Fruit fly (Drosophila melanogaster) whole organism, embryonic: ENCODE results near the gene Ir92a.

Experiments
- B-H1 ChIP-seq: fragments of 200-800 bp; sonication (Bioruptor generic); IDR thresholded peaks from 3 replicates; pipeline ENCODE4 v1.3.6; 2022; ENCODE audit warnings: missing biosample characterization, missing genetic modification characterization
- CG10543 ChIP-seq: fragments of 200-800 bp; sonication (Bioruptor generic); optimal IDR thresholded peaks from 3 replicates; lab custom pipeline; 2017; ENCODE audit warnings: missing biosample characterization, mild to moderate bottlenecking, missing genetic modification characterization, moderate library complexity
- CG10654 ChIP-seq: fragments of 200-800 bp; sonication (Bioruptor generic); optimal IDR thresholded peaks from 2 replicates; lab custom pipeline; 2016; ENCODE audit warnings: missing biosample characterization, missing genetic modification characterization
- CG11093 ChIP-seq: fragments of 200-800 bp; sonication (Bioruptor generic); IDR thresholded peaks from 3 replicates; pipeline ENCODE4 v1.3.6; 2022; ENCODE audit warnings: missing biosample characterization, missing genetic modification characterization
- CG11560 ChIP-seq: fragments of 200-800 bp; sonication (Bioruptor generic); IDR thresholded peaks from 3 replicates; pipeline ENCODE4 v1.3.6; 2022; ENCODE audit warnings: missing biosample characterization, missing genetic modification characterization
- CG12391 ChIP-seq: fragments of 200-800 bp; sonication (Bioruptor generic); optimal IDR thresholded peaks from 3 replicates; lab custom pipeline; 2018; ENCODE audit warnings: missing biosample characterization, mild to moderate bottlenecking, missing genetic modification characterization, moderate library complexity
- CG13296 ChIP-seq: fragments of 200-800 bp; sonication (Bioruptor generic); optimal IDR thresholded peaks from 3 replicates; lab custom pipeline; 2018; ENCODE audit warnings: missing biosample characterization, mild to moderate bottlenecking, missing genetic modification characterization
- CG14860 ChIP-seq: fragments of 200-800 bp; sonication (Bioruptor generic); IDR thresholded peaks from 3 replicates; pipeline ENCODE4 v1.3.6; 2022; ENCODE audit warnings: missing biosample characterization, missing genetic modification characterization; ENCODE audit not compliant: partially characterized antibody
- CG15269 ChIP-seq: fragments of 200-800 bp; sonication (Bioruptor generic); optimal IDR thresholded peaks from 2 replicates; lab custom pipeline; 2018; ENCODE audit warnings: missing biosample characterization, mild to moderate bottlenecking, missing genetic modification characterization, moderate library complexity
- CG15696 ChIP-seq: fragments of 200-800 bp; sonication (Bioruptor generic); optimal IDR thresholded peaks from 2 replicates; lab custom pipeline; 2019; ENCODE audit warnings: missing biosample characterization, mild to moderate bottlenecking, missing genetic modification characterization, moderate library complexity
- CG17361 ChIP-seq: fragments of 200-800 bp; sonication (Bioruptor generic); IDR thresholded peaks from 3 replicates; pipeline ENCODE4 v1.3.6; 2022; ENCODE audit warnings: missing biosample characterization, missing genetic modification characterization
- CG17385 ChIP-seq: fragments of 200-800 bp; sonication (Bioruptor generic); optimal IDR thresholded peaks from 3 replicates; lab custom pipeline; 2018; ENCODE audit warnings: missing biosample characterization, mild to moderate bottlenecking, missing genetic modification characterization
- CG1832 ChIP-seq: fragments of 200-800 bp; sonication (Bioruptor generic); optimal IDR thresholded peaks from 2 replicates; lab custom pipeline; 2017; ENCODE audit warnings: missing biosample characterization, mild to moderate bottlenecking, missing genetic modification characterization, inconsistent platforms
- CG2116 ChIP-seq: fragments of 200-800 bp; sonication (Bioruptor generic); optimal IDR thresholded peaks from 3 replicates; lab custom pipeline; 2018; ENCODE audit warnings: missing biosample characterization, mild to moderate bottlenecking, missing genetic modification characterization
- CG32532 ChIP-seq: fragments of 200-800 bp; sonication (Bioruptor generic); IDR thresholded peaks from 2 replicates; pipeline ENCODE4 v1.3.6; 2022; ENCODE audit warnings: missing biosample characterization, missing genetic modification characterization
- CG32767 ChIP-seq: fragments of 200-800 bp; sonication (Bioruptor generic); IDR thresholded peaks from 2 replicates; pipeline ENCODE4 v1.3.6; 2022; ENCODE audit warnings: missing biosample characterization, missing genetic modification characterization
- CG3407 ChIP-seq: fragments of 200-800 bp; sonication (Bioruptor generic); optimal IDR thresholded peaks from 2 replicates; lab custom pipeline; 2018; ENCODE audit warnings: missing biosample characterization, mild to moderate bottlenecking, missing genetic modification characterization
- CG34376 ChIP-seq: fragments of 200-800 bp; sonication (Bioruptor generic); optimal IDR thresholded peaks from 2 replicates; lab custom pipeline; 2018; ENCODE audit warnings: missing biosample characterization, mild to moderate bottlenecking, missing genetic modification characterization
- CG6272 ChIP-seq: fragments of 200-800 bp; sonication (Bioruptor generic); IDR thresholded peaks from 2 replicates; pipeline ENCODE4 v1.3.6; 2022; ENCODE audit warnings: missing biosample characterization, missing genetic modification characterization
- CkIIα-i1 ChIP-seq: fragments of 200-800 bp; sonication (Bioruptor generic); IDR thresholded peaks from 2 replicates; pipeline ENCODE4 v1.3.6; 2022; ENCODE audit warnings: missing biosample characterization, missing genetic modification characterization
- D ChIP-seq, 2 experiments: fragments of 200-800 bp in 1 of 2; fragments of >200 bp in 1 of 2; sonication (Bioruptor generic) in 1 of 2; optimal IDR thresholded peaks; 2 replicates in 1 of 2; 3 replicates in 1 of 2; lab custom pipeline; 2017; ENCODE audit warnings: mild to moderate bottlenecking in 1 of 2, missing biosample characterization in 1 of 2, missing genetic modification characterization in 1 of 2, missing genetic modification reagents in 1 of 2
- Dek ChIP-seq: fragments of 200-800 bp; sonication (Bioruptor generic); optimal IDR thresholded peaks from 3 replicates; lab custom pipeline; 2019; ENCODE audit warnings: missing biosample characterization, mild to moderate bottlenecking, missing genetic modification characterization, moderate library complexity
- Dp ChIP-seq: fragments of 200-800 bp; sonication (Bioruptor generic); optimal IDR thresholded peaks from 2 replicates; lab custom pipeline; 2018; ENCODE audit warnings: missing biosample characterization, mild to moderate bottlenecking, missing genetic modification characterization, moderate library complexity
- Gug ChIP-seq: fragments of 200-800 bp; sonication (Bioruptor generic); IDR thresholded peaks from 4 replicates; pipeline ENCODE4 v1.3.6; 2022; ENCODE audit warnings: missing biosample characterization, missing genetic modification characterization
- Hmx ChIP-seq: fragments of 200-800 bp; sonication (Bioruptor generic); optimal IDR thresholded peaks from 2 replicates; lab custom pipeline; 2016; ENCODE audit warnings: missing biosample characterization, missing genetic modification characterization
- Jarid2 ChIP-seq: fragments of 200-800 bp; sonication (Bioruptor generic); optimal IDR thresholded peaks from 3 replicates; lab custom pipeline; 2017; ENCODE audit warnings: mild to moderate bottlenecking, missing biosample characterization, missing genetic modification reagents, missing genetic modification characterization
- Lim3 ChIP-seq: fragments of 200-800 bp; sonication (Bioruptor generic); IDR thresholded peaks from 2 replicates; pipeline ENCODE4 v1.3.6; 2022; ENCODE audit warnings: missing biosample characterization, missing genetic modification characterization
- Mrtf ChIP-seq: fragments of 200-800 bp; sonication (Bioruptor generic); IDR thresholded peaks from 3 replicates; pipeline ENCODE4 v1.3.6; 2022; ENCODE audit warnings: missing biosample characterization, missing genetic modification characterization
- NK7.1 ChIP-seq: fragments of 200-800 bp; sonication (Bioruptor generic); optimal IDR thresholded peaks from 3 replicates; lab custom pipeline; 2016; ENCODE audit warnings: missing biosample characterization, missing genetic modification characterization
- Nf-YC ChIP-seq: fragments of 200-800 bp; optimal IDR thresholded peaks from 3 replicates; lab custom pipeline; 2019; ENCODE audit warnings: missing biosample characterization, mild to moderate bottlenecking, missing genetic modification characterization, moderate library complexity
- Rx ChIP-seq: fragments of 200-800 bp; sonication (Bioruptor generic); IDR thresholded peaks from 2 replicates; pipeline ENCODE4 v1.3.6; 2022; ENCODE audit warnings: missing biosample characterization, missing genetic modification characterization
- Usf ChIP-seq: fragments of 200-800 bp; sonication (Bioruptor generic); optimal IDR thresholded peaks from 2 replicates; lab custom pipeline; 2017; ENCODE audit warnings: missing genotype, missing biosample characterization, missing genetic modification characterization
- Xbp1 ChIP-seq: fragments of 200-800 bp; sonication (Bioruptor generic); optimal IDR thresholded peaks from 3 replicates; lab custom pipeline; 2016; ENCODE audit warnings: missing biosample characterization, mild to moderate bottlenecking, missing genetic modification characterization
- br ChIP-seq: fragments of >200 bp; optimal IDR thresholded peaks from 2 replicates; lab custom pipeline; 2017
- caup ChIP-seq: fragments of 200-800 bp; sonication (Bioruptor generic); optimal IDR thresholded peaks from 3 replicates; lab custom pipeline; 2017; ENCODE audit warnings: missing biosample characterization, mild to moderate bottlenecking, missing genetic modification characterization, moderate library complexity; ENCODE audit not compliant: severe bottlenecking
- fu2 ChIP-seq: fragments of 200-800 bp; sonication (Bioruptor generic); optimal IDR thresholded peaks from 2 replicates; lab custom pipeline; 2016; ENCODE audit warnings: missing biosample characterization, missing genetic modification characterization
- gce ChIP-seq: fragments of 200-800 bp; sonication (Bioruptor generic); IDR thresholded peaks from 3 replicates; pipeline ENCODE4 v1.3.6; 2022; ENCODE audit warnings: missing biosample characterization, missing genetic modification characterization
- grau ChIP-seq: fragments of 200-800 bp; optimal IDR thresholded peaks from 3 replicates; lab custom pipeline; 2019; ENCODE audit warnings: missing biosample characterization, mild to moderate bottlenecking, missing genetic modification characterization, moderate library complexity
- hth ChIP-seq: fragments of >200 bp; optimal IDR thresholded peaks from 2 replicates; lab custom pipeline; 2017; ENCODE audit warnings: inconsistent platforms
- insv ChIP-seq, 2 experiments: fragments of 200-800 bp; sonication (Bioruptor generic); optimal IDR thresholded peaks; 3 replicates each; lab custom pipeline; 2016 to 2018; ENCODE audit warnings: missing biosample characterization in 2 of 2, missing genetic modification characterization in 2 of 2
- jigr1 ChIP-seq: fragments of 200-800 bp; sonication (Bioruptor generic); IDR thresholded peaks from 3 replicates; pipeline ENCODE4 v1.3.6; 2022; ENCODE audit warnings: missing biosample characterization, missing genetic modification characterization
- ken ChIP-seq: fragments of 200-800 bp; sonication (Bioruptor generic); IDR thresholded peaks from 3 replicates; pipeline ENCODE4 v1.3.6; 2022; ENCODE audit warnings: missing biosample characterization, missing genetic modification characterization
- klu ChIP-seq: fragments of 200-800 bp; sonication (Bioruptor generic); IDR thresholded peaks from 2 replicates; pipeline ENCODE4 v1.3.6; 2022; ENCODE audit warnings: missing biosample characterization, missing genetic modification characterization
- pan ChIP-seq, 4 experiments: fragments of >200 bp in 3 of 4; fragments of 200-800 bp in 1 of 4; sonication (Bioruptor generic) in 1 of 4; optimal IDR thresholded peaks in 3 of 4; IDR thresholded peaks in 1 of 4; 2 replicates each; pipeline versions ENCODE4 v1.3.6 to Lab custom; 2017 to 2022; ENCODE audit warnings: missing biosample characterization in 2 of 4, missing genetic modification characterization in 2 of 4, mixed read lengths in 1 of 4
- run ChIP-seq: fragments of 200-800 bp; sonication (Bioruptor generic); optimal IDR thresholded peaks from 3 replicates; lab custom pipeline; 2018; ENCODE audit warnings: missing biosample characterization, mild to moderate bottlenecking, missing genetic modification characterization
- sim ChIP-seq: fragments of 200-800 bp; sonication (Bioruptor generic); IDR thresholded peaks from 2 replicates; pipeline ENCODE4 v1.3.6; 2022; ENCODE audit warnings: missing biosample characterization, missing genetic modification characterization
- sob ChIP-seq: fragments of 200-800 bp; sonication (Bioruptor generic); IDR thresholded peaks from 2 replicates; pipeline ENCODE4 v1.3.6; 2022; ENCODE audit warnings: missing biosample characterization, missing genetic modification characterization
- sqz ChIP-seq: fragments of 200-800 bp; sonication (Bioruptor generic); optimal IDR thresholded peaks from 3 replicates; lab custom pipeline; 2018; ENCODE audit warnings: missing biosample characterization, mild to moderate bottlenecking, missing genetic modification characterization
- tin ChIP-seq: fragments of 200-800 bp; sonication (Bioruptor generic); optimal IDR thresholded peaks from 3 replicates; lab custom pipeline; 2016; ENCODE audit warnings: missing biosample characterization, missing genetic modification characterization

Gene Ir92a

dm6 chr3R:20292030-20292879 lies 46.5 kb upstream of the Ir92a start (continued):
- TF ChIP-seq CG13296 (GFP tag; lab: Kevin White, UChicago), result no peak
- TF ChIP-seq CG2116 (GFP tag; lab: Kevin White, UChicago), result peak; percentile 40
- no peak for TF ChIP-seq B-H1
- no peak for TF ChIP-seq sob
- no peak for TF ChIP-seq br (lab: Kevin White, UChicago)
- peak; percentile 24 for TF ChIP-seq CG10654 (GFP tag; lab: Kevin White, UChicago)
- TF ChIP-seq CG34376 (GFP tag; lab: Kevin White, UChicago), result no peak
- TF ChIP-seq CG14860, result no peak
- no peak for TF ChIP-seq CG6272 (GFP tag; lab: Robert Waterston, UW)
- no peak for TF ChIP-seq grau (tag; lab: Kevin White, UChicago)
- peak; percentile 94 for TF ChIP-seq CG17361 (GFP tag; lab: Robert Waterston, UW)
- no peak for TF ChIP-seq sim (GFP tag; lab: Robert Waterston, UW)
- TF ChIP-seq pan (optimal IDR thresholded peaks at IDR 0.05; lab: Kevin White, UChicago), result no peak
- TF ChIP-seq pan (GFP tag; optimal IDR thresholded peaks at IDR 0.05 in 1 of 2, IDR thresholded peaks at IDR 0.05 in 1 of 2), result no peak
- no peak for TF ChIP-seq Jarid2 (GFP tag; lab: Kevin White, UChicago)
- TF ChIP-seq tin (GFP tag; lab: Kevin White, UChicago), result peak; percentile 64
- no peak for TF ChIP-seq CG11560 (tag; lab: Robert Waterston, UW)
- peak; percentile 26; the same call in 1 of the 4 replicates for TF ChIP-seq Gug
- TF ChIP-seq sqz (GFP tag; lab: Kevin White, UChicago), result no peak
- no peak for TF ChIP-seq CG10543 (GFP tag; lab: Kevin White, UChicago)
- TF ChIP-seq CG12391 (tag; lab: Kevin White, UChicago), result peak; percentile 69
- TF ChIP-seq CG15269 (tag; lab: Kevin White, UChicago), result no peak
- no peak for TF ChIP-seq run (tag; lab: Kevin White, UChicago)
- peak; percentile 63 for TF ChIP-seq Usf (GFP tag; lab: Kevin White, UChicago)
- peak; percentile 63 for TF ChIP-seq Xbp1 (GFP tag; lab: Kevin White, UChicago)
- TF ChIP-seq fu2 (GFP tag; lab: Kevin White, UChicago), result no peak
- TF ChIP-seq CG3407 (GFP tag; lab: Kevin White, UChicago), result peak; percentile 4
- no peak for TF ChIP-seq NK7.1
- no peak for TF ChIP-seq CG17385 (GFP tag; lab: Kevin White, UChicago)
- no peak for TF ChIP-seq klu (GFP tag; lab: Robert Waterston, UW)
- TF ChIP-seq ken, result peak; percentile 41; the same call in 1 of the 3 replicates
- TF ChIP-seq hth (lab: Kevin White, UChicago), result no peak
- TF ChIP-seq CG15696, result peak; percentile 87
- TF ChIP-seq CkIIα-i1 (GFP tag; lab: Robert Waterston, UW), result no peak
- TF ChIP-seq Mrtf, result no peak
- no peak for TF ChIP-seq insv (GFP tag; optimal IDR thresholded peaks at IDR 0.05; lab: Kevin White, UChicago)
- TF ChIP-seq CG32767, result no peak
- TF ChIP-seq CG32532, result no peak
- 0 out of 3 replicates have a peak, but pooled peaks have one; percentile 31 for TF ChIP-seq CG11093 (GFP tag; lab: Robert Waterston, UW)
- TF ChIP-seq Lim3 (GFP tag; lab: Robert Waterston, UW), result no peak
- TF ChIP-seq Hmx (GFP tag; lab: Kevin White, UChicago), result no peak
- peak; percentile 96 for TF ChIP-seq D (optimal IDR thresholded peaks at IDR 0.05; lab: Kevin White, UChicago)
- peak; percentile 75 for TF ChIP-seq D (GFP tag; optimal IDR thresholded peaks at IDR 0.05; lab: Kevin White, UChicago)
- no peak for TF ChIP-seq Rx (GFP tag; lab: Robert Waterston, UW)
- TF ChIP-seq gce (GFP tag; lab: Robert Waterston, UW), result no peak
- TF ChIP-seq CG1832 (GFP tag; lab: Kevin White, UChicago), result peak; percentile 59
- TF ChIP-seq Dek, result no peak
- no peak for TF ChIP-seq Nf-YC (tag; lab: Kevin White, UChicago)
- TF ChIP-seq Dp (GFP tag; lab: Kevin White, UChicago), result no peak
- TF ChIP-seq jigr1, result no peak
- TF ChIP-seq caup (GFP tag; lab: Kevin White, UChicago), result no peak
